Worm (Caenorhabditis elegans) whole organism, early embryonic: ENCODE data around the gene H40L08.9.

ENCODE experiments used
- B0310.2 ChIP-seq: sonication (generic microtip); optimal IDR thresholded peaks from 2 replicates; lab custom pipeline; 2016; ENCODE audit warnings: mild to moderate bottlenecking, missing genetic modification characterization, missing compliant biosample characterization
- tra-4 ChIP-seq: sonication (generic microtip); optimal IDR thresholded peaks from 2 replicates; lab custom pipeline; 2017; ENCODE audit warnings: missing genetic modification characterization, missing compliant biosample characterization

ce11 chrX:15083795-15084194 lies 7.5 kb upstream of the H40L08.9 start, which contains the start of gene H40L08.1:
- TF ChIP-seq tra-4 (no peak), B0310.2 (no peak)
